Worm (Caenorhabditis elegans) whole organism, L4 larva: ENCODE results near the gene str-116.

Experiments used
- F49E8.2 ChIP-seq: sonication (generic microtip); optimal IDR thresholded peaks from 2 replicates; lab custom pipeline; 2016; ENCODE audit warnings: missing compliant biosample characterization, mild to moderate bottlenecking, missing genetic modification characterization, borderline replicate concordance
- ama-1 ChIP-seq: fragments of 150-350 bp; optimal IDR thresholded peaks from 2 replicates; lab custom pipeline; 2014; ENCODE audit warnings: inconsistent platforms, mixed read lengths
- ces-1 ChIP-seq: fragments of 150-350 bp; sonication (generic microtip); optimal IDR thresholded peaks from 4 replicates; lab custom pipeline; 2014; ENCODE audit warnings: missing biosample characterization, missing genetic modification reagents, missing genetic modification characterization
- fos-1 ChIP-seq: fragments of 150-350 bp; optimal IDR thresholded peaks from 2 replicates; lab custom pipeline; 2014; ENCODE audit warnings: missing biosample characterization, missing genetic modification characterization
- pqm-1 ChIP-seq: sonication (generic microtip); optimal IDR thresholded peaks from 2 replicates; lab custom pipeline; 2017; ENCODE audit warnings: missing biosample characterization, missing genetic modification characterization
- rbr-2 ChIP-seq: sonication (generic microtip); optimal IDR thresholded peaks from 2 replicates; lab custom pipeline; 2016; ENCODE audit warnings: missing genotype, missing genetic modification characterization, missing compliant biosample characterization
- skn-1 ChIP-seq: fragments of 150-350 bp; optimal IDR thresholded peaks from 2 replicates; lab custom pipeline; 2014; ENCODE audit warnings: missing biosample characterization, missing genetic modification characterization
- unc-39 ChIP-seq: sonication (generic microtip); optimal IDR thresholded peaks from 2 replicates; lab custom pipeline; 2017; ENCODE audit warnings: missing biosample characterization, missing genetic modification characterization
- unc-62 ChIP-seq, 3 experiments: fragments of 150-350 bp in 1 of 3; sonication (generic microtip); optimal IDR thresholded peaks in 2 of 3; peaks in 1 of 3; 1 replicate in 1 of 3; 2 replicates in 2 of 3; lab custom pipeline; 2014 to 2017; ENCODE audit warnings: missing biosample characterization in 3 of 3, missing genetic modification characterization in 3 of 3, missing genetic modification reagents in 3 of 3, missing genotype in 1 of 3

DNA sequence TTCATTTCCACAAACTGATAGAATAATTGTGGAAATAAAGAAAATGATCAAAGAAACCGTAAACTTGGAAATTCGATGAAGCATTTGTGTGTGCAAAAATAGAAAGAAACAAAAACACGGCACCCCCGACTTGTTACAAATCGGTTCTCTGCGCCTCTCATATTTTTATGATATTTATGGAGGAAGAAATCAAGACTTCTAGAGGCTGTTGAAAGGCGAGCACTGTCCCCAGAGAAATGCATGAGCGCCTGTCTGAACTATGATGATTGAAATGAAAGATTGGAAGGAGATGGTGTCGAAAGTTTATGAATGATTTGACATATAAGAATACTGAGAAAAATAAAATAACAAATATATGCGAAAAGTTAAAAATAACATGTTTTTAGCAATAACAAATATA, 7.9 kb upstream of the str-116 start, which contains the start of gene lgc-36:
- no peak for TF ChIP-seq ama-1 (lab: Kevin White, UChicago)
- no peak for TF ChIP-seq pqm-1 (tag; lab: Kevin White, UChicago)
- TF ChIP-seq rbr-2 (tag; lab: Kevin White, UChicago), result no peak
- TF ChIP-seq unc-62 (GFP tag; optimal IDR thresholded peaks at IDR 0.05 in 1 of 2; lab: Kevin White, UChicago), result peak in 1 of 2 experiments; percentile 7
- TF ChIP-seq unc-62 (tag; optimal IDR thresholded peaks at IDR 0.05; lab: Kevin White, UChicago), result no peak
- no peak for TF ChIP-seq F49E8.2
- TF ChIP-seq ces-1 (GFP tag; lab: Kevin White, UChicago), result no peak
- no peak for TF ChIP-seq unc-39 (tag; lab: Kevin White, UChicago)
- TF ChIP-seq fos-1 (tag; lab: Kevin White, UChicago), result no peak
- no peak for TF ChIP-seq skn-1
